Worm (Caenorhabditis elegans): ENCODE measurements around the gene Y37B11A.3.

The Y37B11A.3 gene

ce11 chrIII:5785273-5785929 is at the start of gene Y37B11A.3:
Gene Y37B11A.3 (minus strand): TSS chrIII:5785323.
- TF ChIP-seq Y53F4B.3 (GFP tag; IDR thresholded peaks at IDR 0.05) (no peak), tbx-9 (tag; optimal IDR thresholded peaks at IDR 0.05; ENCODE audit: borderline replicate concordance) (no peak), cebp-1 (GFP tag; IDR thresholded peaks at IDR 0.05) (peak; percentile 100), cebp-1 (tag; optimal IDR thresholded peaks at IDR 0.05) (peak; percentile 100), sptf-2 (GFP tag; optimal IDR thresholded peaks at IDR 0.05) (no peak), fkh-3 (tag; optimal IDR thresholded peaks at IDR 0.05) (no peak), B0261.1 (tag; optimal IDR thresholded peaks at IDR 0.05) (no peak), F52B5.7 (tag; optimal IDR thresholded peaks at IDR 0.05) (no peak), cebp-2 (GFP tag; IDR thresholded peaks at IDR 0.05) (no peak), nfyb-1 (GFP tag; IDR thresholded peaks at IDR 0.05) (peak; percentile 73), ztf-6 (GFP tag; IDR thresholded peaks at IDR 0.05) (no peak), hlh-12 (tag; optimal IDR thresholded peaks at IDR 0.05) (no peak), lin-26 (GFP tag; IDR thresholded peaks at IDR 0.05) (no peak), lag-1 (GFP tag; IDR thresholded peaks at IDR 0.05) (no peak), Y79H2A.3 (GFP tag; conservative IDR thresholded peaks at IDR 0.05) (no peak), attf-5 (GFP tag; optimal IDR thresholded peaks at IDR 0.05) (peak; percentile 90), Y95B8A.8 (GFP tag; IDR thresholded peaks at IDR 0.05) (no peak), lsl-1 (GFP tag; optimal IDR thresholded peaks at IDR 0.05) (no peak), hmg-1.2 (GFP tag; IDR thresholded peaks at IDR 0.05) (0 out of 2 replicates have a peak, but pooled peaks have one; percentile 26), pha-4 (tag; optimal IDR thresholded peaks at IDR 0.05) (no peak), Y53G8AR.9 (GFP tag; conservative IDR thresholded peaks at IDR 0.05) (peak; percentile 74), let-607 (tag; optimal IDR thresholded peaks at IDR 0.05) (no peak), Y56A3A.18 (GFP tag; IDR thresholded peaks at IDR 0.05) (0 out of 2 replicates have a peak, but pooled peaks have one; percentile 37), ceh-58 (GFP tag; IDR thresholded peaks at IDR 0.05) (no peak), akir-1 (GFP tag; optimal IDR thresholded peaks at IDR 0.05) (no peak), ztf-3 (GFP tag; optimal IDR thresholded peaks at IDR 0.05) (no peak), die-1 (tag; optimal IDR thresholded peaks at IDR 0.05) (no peak), zim-3 (tag; optimal IDR thresholded peaks at IDR 0.05) (no peak), B0336.3 (GFP tag; IDR thresholded peaks at IDR 0.05) (peak; percentile 46; the same call in 1 of the 2 replicates), nhr-120 (GFP tag; IDR thresholded peaks at IDR 0.05) (no peak), somi-1 (GFP tag; optimal IDR thresholded peaks at IDR 0.05) (no peak), snpc-3.4 (tag; optimal IDR thresholded peaks at IDR 0.05) (no peak), chd-7 (tag; optimal IDR thresholded peaks at IDR 0.05) (no peak), F49E8.2 (tag; optimal IDR thresholded peaks at IDR 0.05; ENCODE audit: insufficient read depth) (no peak), nfya-1 (tag; optimal IDR thresholded peaks at IDR 0.05; ENCODE audit: borderline replicate concordance, insufficient read depth) (no peak), tbp1 (GFP tag; optimal IDR thresholded peaks at IDR 0.05) (peak; percentile 42), madf-10 (tag; optimal IDR thresholded peaks at IDR 0.05) (no peak), lin-54 (GFP tag; optimal IDR thresholded peaks at IDR 0.05) (peak; percentile 73), ztf-25 (GFP tag; IDR thresholded peaks at IDR 0.05) (no peak), ccch-3 (GFP tag; optimal IDR thresholded peaks at IDR 0.05) (no peak), efl-1 (GFP tag; optimal IDR thresholded peaks at IDR 0.05) (no peak), tlf-1 (GFP tag; optimal IDR thresholded peaks at IDR 0.05) (no peak), ceh-40 (GFP tag; IDR thresholded peaks at IDR 0.05) (no peak), atf-7 (tag; optimal IDR thresholded peaks at IDR 0.05) (no peak), attf-3 (GFP tag; conservative IDR thresholded peaks at IDR 0.05) (0 out of 2 replicates have a peak, but pooled peaks have one; percentile 27), egl-18 (GFP tag; IDR thresholded peaks at IDR 0.05) (no peak), madf-3 (GFP tag; IDR thresholded peaks at IDR 0.05) (no peak)
